Fruit fly (Drosophila melanogaster): ENCODE data around the gene CG12054.

Gene CG12054

DNA sequence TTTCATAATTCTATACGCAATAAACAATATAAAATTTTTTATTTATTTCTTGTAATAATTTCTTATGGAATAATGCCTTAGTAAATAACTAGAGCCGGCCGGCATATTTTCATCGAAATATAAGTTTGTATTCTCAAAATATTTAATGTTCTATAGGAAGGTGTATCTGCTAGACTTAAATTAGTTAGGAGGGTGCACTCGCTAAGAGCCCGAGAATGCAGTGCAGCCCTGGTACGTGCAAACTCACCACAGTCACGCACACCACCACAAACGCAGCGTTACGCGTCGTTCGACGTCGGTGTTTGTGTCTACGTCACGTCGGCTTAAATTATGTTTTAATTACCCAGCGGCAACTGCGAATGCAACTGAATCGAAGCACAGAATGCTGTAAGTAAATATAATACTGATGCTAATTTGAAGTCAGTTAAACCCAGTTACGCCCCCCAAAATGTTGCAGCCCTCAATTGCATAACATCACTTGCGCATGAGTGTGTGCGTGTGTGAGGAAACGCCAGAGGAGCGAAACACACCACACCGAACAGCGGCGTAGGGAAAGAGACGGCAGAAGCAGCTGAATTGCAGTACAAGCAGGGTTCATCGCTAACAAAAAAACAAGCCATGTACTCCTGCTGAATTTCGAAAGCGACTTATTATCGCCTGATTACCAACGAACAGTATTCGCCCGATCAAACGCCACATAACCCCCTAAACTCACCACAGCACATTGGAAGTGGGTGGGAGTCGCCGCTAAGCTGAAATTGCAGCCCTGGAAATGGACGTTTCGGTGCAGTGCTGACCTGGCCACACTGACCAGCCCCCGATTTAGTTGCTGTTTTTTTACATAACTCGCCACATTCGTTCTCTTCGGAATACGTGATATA lies at the start of gene CG12054:
Gene CG12054 (plus strand): TSS at position 247 of the 881 bp plus-strand sequence.
- no peak for TF ChIP-seq usp (GFP tag; optimal IDR thresholded peaks at IDR 0.05)
- TF ChIP-seq CG8478 (optimal IDR thresholded peaks at IDR 0.05): no peak
- TF ChIP-seq Dll (optimal IDR thresholded peaks at IDR 0.05): no peak
- TF ChIP-seq pan (optimal IDR thresholded peaks at IDR 0.05): no peak
- no peak for TF ChIP-seq EcR (GFP tag; optimal IDR thresholded peaks at IDR 0.05)
- no peak for TF ChIP-seq psq (optimal IDR thresholded peaks at IDR 0.05)

dm6 chr3R:31181816-31182215 lies 38.7 kb upstream of the CG12054 start:
- TF ChIP-seq Dll (optimal IDR thresholded peaks at IDR 0.05): no peak
- TF ChIP-seq CG8478 (optimal IDR thresholded peaks at IDR 0.05): no peak
- no peak for TF ChIP-seq pan (optimal IDR thresholded peaks at IDR 0.05)

DNA sequence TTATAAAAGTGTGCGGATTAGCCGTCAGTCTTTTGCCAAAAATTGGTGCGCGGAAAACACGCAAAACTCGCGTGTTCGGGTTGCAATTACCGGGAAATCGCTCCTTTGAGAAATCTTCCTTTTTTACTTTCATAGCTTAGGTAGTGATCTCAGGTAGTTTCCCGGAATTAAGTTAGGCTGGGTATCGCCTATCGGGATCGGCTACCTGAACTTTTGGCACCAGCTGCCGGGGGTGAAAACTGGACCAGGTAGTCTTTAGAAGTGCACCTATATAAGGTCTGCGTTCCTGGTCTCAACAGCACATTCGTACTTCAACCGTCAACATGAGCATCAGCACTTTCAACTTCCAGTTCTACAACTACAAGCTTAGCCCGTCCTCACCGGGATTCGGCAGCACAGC lies 27.4 kb upstream of the CG12054 start, which contains the start of gene bnk:
Gene bnk (plus strand): TSS at position 301 of the 400 bp plus-strand sequence.
- no peak for TF ChIP-seq EcR (GFP tag; optimal IDR thresholded peaks at IDR 0.05)
- no peak for TF ChIP-seq CG8478 (optimal IDR thresholded peaks at IDR 0.05)
- TF ChIP-seq pan (optimal IDR thresholded peaks at IDR 0.05): no peak
- TF ChIP-seq psq (optimal IDR thresholded peaks at IDR 0.05): no peak
- no peak for TF ChIP-seq Dll (optimal IDR thresholded peaks at IDR 0.05)
- TF ChIP-seq usp (GFP tag; optimal IDR thresholded peaks at IDR 0.05): no peak

- TF ChIP-seq CG8478 (optimal IDR thresholded peaks at IDR 0.05): no peak
Observed at dm6 chr3R:31194627-31195026, 25.9 kb upstream of the CG12054 start.

- TF ChIP-seq EcR (GFP tag; optimal IDR thresholded peaks at IDR 0.05) (no peak), pan (optimal IDR thresholded peaks at IDR 0.05) (no peak), Dll (optimal IDR thresholded peaks at IDR 0.05) (no peak), usp (GFP tag; optimal IDR thresholded peaks at IDR 0.05) (no peak)
Observed at dm6 chr3R:31195695-31196113, 24.8 kb upstream of the CG12054 start, which contains the start of gene mesh. Gene mesh (minus strand): TSS chr3R:31195762.

DNA sequence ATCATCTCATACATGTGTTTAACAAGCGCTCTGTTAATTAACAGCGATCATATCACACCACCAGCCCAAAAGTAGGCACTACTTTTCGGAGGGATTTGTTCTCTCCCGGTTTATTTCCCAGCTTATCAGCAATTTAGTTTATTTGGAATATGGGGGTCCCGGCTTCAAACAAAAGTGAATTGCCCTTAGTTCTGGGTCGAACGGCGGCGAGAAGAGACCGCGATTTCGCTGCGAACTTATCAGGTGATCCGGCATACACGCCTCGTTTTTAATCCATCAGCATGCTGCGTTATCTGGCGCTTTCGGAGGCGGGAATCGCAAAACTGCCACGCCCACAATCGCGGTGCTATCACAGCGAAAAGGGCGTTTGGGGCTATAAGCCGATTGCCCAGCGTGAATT lies 23.8 kb upstream of the CG12054 start, which contains the start of gene CG1544:
Gene CG1544 (plus strand): TSS at position 186 of the 400 bp plus-strand sequence.
- no peak for TF ChIP-seq pan (optimal IDR thresholded peaks at IDR 0.05)

DNA sequence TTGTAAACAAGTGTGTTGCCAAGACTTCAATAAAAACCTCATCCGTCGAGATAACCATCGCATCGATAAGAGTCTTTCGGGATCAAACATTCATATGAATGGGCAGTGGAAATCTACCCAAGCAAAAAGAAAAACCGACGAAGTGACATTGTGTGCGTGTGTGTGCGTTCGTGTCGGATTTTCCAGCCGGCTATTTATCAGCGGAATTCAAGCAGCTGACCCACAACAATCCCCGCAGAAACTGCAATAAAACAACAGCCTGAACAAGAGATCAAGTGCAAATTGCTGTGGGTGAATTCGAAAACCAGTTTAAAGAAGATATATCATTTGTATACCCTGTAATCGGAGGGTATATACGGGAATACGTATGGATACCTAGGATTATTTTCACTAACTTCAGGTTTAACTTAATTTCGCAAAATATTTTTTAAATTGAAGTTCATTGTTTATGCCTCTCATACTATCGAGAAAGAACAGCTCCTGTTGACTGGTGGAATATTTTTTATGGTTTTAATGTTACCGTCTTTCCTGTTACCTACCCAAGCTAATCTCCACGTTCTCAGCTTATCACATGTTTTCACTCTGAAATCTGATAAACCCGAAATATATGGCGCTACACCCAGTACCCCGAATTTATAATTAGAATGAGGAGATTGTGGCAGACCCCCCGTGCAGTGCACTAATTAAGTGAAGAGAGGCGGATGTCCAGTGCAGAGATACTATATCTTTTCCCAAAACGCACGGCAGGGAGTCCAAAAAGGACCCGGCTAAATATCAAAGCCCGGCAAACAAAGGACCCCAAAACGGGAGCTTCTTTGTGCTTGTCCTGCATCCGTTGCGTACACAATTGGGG lies 23.1 kb upstream of the CG12054 start:
- TF ChIP-seq psq (optimal IDR thresholded peaks at IDR 0.05) (no peak), pan (optimal IDR thresholded peaks at IDR 0.05) (peak; percentile 61)

- TF ChIP-seq psq (optimal IDR thresholded peaks at IDR 0.05) (no peak), Dll (optimal IDR thresholded peaks at IDR 0.05) (no peak), pan (optimal IDR thresholded peaks at IDR 0.05) (no peak), usp (GFP tag; optimal IDR thresholded peaks at IDR 0.05) (no peak), EcR (GFP tag; optimal IDR thresholded peaks at IDR 0.05) (no peak), CG8478 (optimal IDR thresholded peaks at IDR 0.05) (no peak)
Observed at dm6 chr3R:31210630-31211029, 9.9 kb upstream of the CG12054 start, which contains the start of gene chp. Gene chp (minus strand): TSS chr3R:31210730.

- TF ChIP-seq CG8478 (optimal IDR thresholded peaks at IDR 0.05) (no peak), pan (optimal IDR thresholded peaks at IDR 0.05) (no peak), EcR (GFP tag; optimal IDR thresholded peaks at IDR 0.05) (no peak), Dll (optimal IDR thresholded peaks at IDR 0.05) (no peak), usp (GFP tag; optimal IDR thresholded peaks at IDR 0.05) (no peak), psq (optimal IDR thresholded peaks at IDR 0.05) (no peak)
Observed at dm6 chr3R:31213227-31213626, 7.3 kb upstream of the CG12054 start, which contains the start of the genes Zwilch and CG1542. Gene Zwilch (minus strand): TSS chr3R:31213376. Gene CG1542 (plus strand): TSS chr3R:31213458.

DNA sequence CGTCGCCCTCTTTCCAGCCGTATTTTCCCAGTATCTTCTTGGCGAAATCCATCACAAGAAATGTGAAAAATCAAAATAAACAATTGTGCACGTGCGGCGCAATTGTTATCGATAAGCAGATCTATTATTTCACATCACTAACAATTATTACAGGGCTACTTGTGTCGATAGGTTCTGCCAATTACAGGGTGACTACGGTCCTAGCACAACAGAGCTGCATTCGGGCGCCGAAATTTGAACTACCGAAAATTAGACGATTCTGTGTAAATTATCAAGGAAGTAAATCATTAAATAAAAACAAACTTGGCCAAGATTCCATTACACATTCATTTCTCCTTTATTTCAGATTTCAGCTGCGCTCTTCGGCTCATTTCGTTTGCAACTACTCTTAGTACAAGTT lies 4.7 kb upstream of the CG12054 start, which contains the start of gene CG15561:
Gene CG15561 (minus strand): TSS at position 113 of the 400 bp plus-strand sequence.
- TF ChIP-seq Dll (optimal IDR thresholded peaks at IDR 0.05): no peak
- TF ChIP-seq usp (GFP tag; optimal IDR thresholded peaks at IDR 0.05): no peak
- TF ChIP-seq EcR (GFP tag; optimal IDR thresholded peaks at IDR 0.05): no peak
- no peak for TF ChIP-seq pan (optimal IDR thresholded peaks at IDR 0.05)
- TF ChIP-seq CG8478 (optimal IDR thresholded peaks at IDR 0.05): no peak
- no peak for TF ChIP-seq psq (optimal IDR thresholded peaks at IDR 0.05)

DNA sequence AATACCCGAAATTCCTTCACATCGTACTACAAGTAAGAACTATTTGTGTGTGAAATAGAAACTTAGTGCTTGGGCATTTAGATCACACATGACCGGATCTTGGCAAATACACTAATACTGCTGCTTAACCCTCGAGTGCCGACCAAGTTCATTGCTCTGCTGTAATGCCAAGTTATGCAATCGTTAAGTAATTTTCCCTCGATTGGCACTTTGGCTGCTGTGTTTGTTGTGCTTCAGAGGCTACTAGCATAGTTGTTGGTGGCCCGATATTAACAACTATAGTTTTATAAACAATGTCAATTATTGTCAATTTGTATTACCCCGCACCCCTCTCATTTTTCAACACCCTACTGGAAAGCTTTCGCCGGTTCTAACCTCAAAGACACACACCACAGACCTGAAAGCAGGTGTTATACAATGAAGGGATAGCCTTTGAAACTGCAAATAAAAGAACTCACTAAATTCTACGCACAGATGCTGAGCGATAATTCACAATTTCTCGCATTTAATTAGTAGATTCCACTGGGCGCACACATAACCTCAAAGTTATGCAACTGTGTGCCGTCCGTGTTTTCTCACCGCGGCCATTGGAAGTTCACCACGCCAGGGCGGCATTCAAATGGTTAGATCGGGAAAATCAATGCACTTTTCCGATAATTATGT lies 2.2 kb upstream of the CG12054 start:
- no peak for TF ChIP-seq Dll (optimal IDR thresholded peaks at IDR 0.05)
- TF ChIP-seq EcR (GFP tag; optimal IDR thresholded peaks at IDR 0.05): peak in 1 of 2 experiments; percentile 86
- no peak for TF ChIP-seq usp (GFP tag; optimal IDR thresholded peaks at IDR 0.05)

Measured in whole organism.